Fruit fly (Drosophila melanogaster): ENCODE results near the gene CG4053.

CG4053 gene

dm6 chr3R:17117607-17118327, 14.2 kb downstream of the CG4053 start (continued):
- TF ChIP-seq kah (GFP tag; optimal IDR thresholded peaks at IDR 0.05) = no peak
- TF ChIP-seq CG12769 (tag; optimal IDR thresholded peaks at IDR 0.05) = peak; percentile 7
- TF ChIP-seq Blimp-1 (GFP tag; optimal IDR thresholded peaks at IDR 0.05) = peak; percentile 39
- no peak for TF ChIP-seq Camta (GFP tag; optimal IDR thresholded peaks at IDR 0.05)
- no peak for TF ChIP-seq wor (GFP tag; IDR thresholded peaks at IDR 0.05)
- peak; percentile 31 for TF ChIP-seq CG7556 (GFP tag; optimal IDR thresholded peaks at IDR 0.05)
- 0 out of 2 replicates have a peak, but pooled peaks have one; percentile 34 for TF ChIP-seq ara (GFP tag; IDR thresholded peaks at IDR 0.05)
- TF ChIP-seq CkIIα-i1 (GFP tag; IDR thresholded peaks at IDR 0.05) = no peak
- TF ChIP-seq CG17359 (tag; optimal IDR thresholded peaks at IDR 0.05) = no peak
- TF ChIP-seq Scr (GFP tag; IDR thresholded peaks at IDR 0.05; ENCODE audit: partially characterized antibody) = no peak
- TF ChIP-seq Dfd (GFP tag; optimal IDR thresholded peaks at IDR 0.05) = no peak
- no peak for TF ChIP-seq aop (GFP tag; IDR thresholded peaks at IDR 0.05)
- TF ChIP-seq lola (GFP tag; optimal IDR thresholded peaks at IDR 0.05) = peak in 1 of 3 experiments; percentile 60
- TF ChIP-seq org-1 (GFP tag; optimal IDR thresholded peaks at IDR 0.05) = no peak
- no peak for TF ChIP-seq esg (GFP tag; conservative IDR thresholded peaks at IDR 0.05)
- TF ChIP-seq da (GFP tag; optimal IDR thresholded peaks at IDR 0.05) = no peak
- no peak for TF ChIP-seq CG10366 (GFP tag; IDR thresholded peaks at IDR 0.05)
- TF ChIP-seq Mes4 (GFP tag; optimal IDR thresholded peaks at IDR 0.05) = no peak
- TF ChIP-seq CG6683 (GFP tag; optimal IDR thresholded peaks at IDR 0.05) = no peak
- TF ChIP-seq CG18619 (GFP tag; optimal IDR thresholded peaks at IDR 0.05) = no peak
- TF ChIP-seq CG11085 (GFP tag; IDR thresholded peaks at IDR 0.05) = no peak
- TF ChIP-seq D (optimal IDR thresholded peaks at IDR 0.05) = no peak
- TF ChIP-seq D (GFP tag; optimal IDR thresholded peaks at IDR 0.05) = peak; percentile 30
- TF ChIP-seq MBD-R2 (GFP tag; IDR thresholded peaks at IDR 0.05) = no peak
- no peak for TF ChIP-seq tna (GFP tag; IDR thresholded peaks at IDR 0.05; ENCODE audit: partially characterized antibody)
- TF ChIP-seq CG43689 (GFP tag; IDR thresholded peaks at IDR 0.05) = no peak
- TF ChIP-seq Lim3 (GFP tag; IDR thresholded peaks at IDR 0.05) = no peak
- TF ChIP-seq Fer2 (tag; optimal IDR thresholded peaks at IDR 0.05) = no peak
- no peak for TF ChIP-seq CHES-1-like (GFP tag; optimal IDR thresholded peaks at IDR 0.05)
- TF ChIP-seq ftz-f1 (GFP tag; optimal IDR thresholded peaks at IDR 0.05) = no peak
- no peak for TF ChIP-seq cg (GFP tag; optimal IDR thresholded peaks at IDR 0.05)
- no peak for TF ChIP-seq CG17568 (GFP tag; optimal IDR thresholded peaks at IDR 0.05)
- no peak for TF ChIP-seq CG12155 (GFP tag; optimal IDR thresholded peaks at IDR 0.05)
- no peak for TF ChIP-seq CG31365 (tag; optimal IDR thresholded peaks at IDR 0.05)
- TF ChIP-seq CG3847 (GFP tag; IDR thresholded peaks at IDR 0.05) = no peak
- TF ChIP-seq Ravus (GFP tag; IDR thresholded peaks at IDR 0.05) = no peak
- no peak for TF ChIP-seq Awh (GFP tag; IDR thresholded peaks at IDR 0.05)
- no peak for TF ChIP-seq CG30431 (GFP tag; optimal IDR thresholded peaks at IDR 0.05)
- peak; percentile 68 for TF ChIP-seq CG2712 (tag; optimal IDR thresholded peaks at IDR 0.05)
- no peak for TF ChIP-seq Elba2 (GFP tag; optimal IDR thresholded peaks at IDR 0.05)
- TF ChIP-seq Adf1 (GFP tag; IDR thresholded peaks at IDR 0.05) = no peak
- TF ChIP-seq p53 (GFP tag; optimal IDR thresholded peaks at IDR 0.05) = no peak
- TF ChIP-seq CG13775 (GFP tag; optimal IDR thresholded peaks at IDR 0.05) = no peak
- no peak for TF ChIP-seq Neu2 (GFP tag; optimal IDR thresholded peaks at IDR 0.05; ENCODE audit: borderline replicate concordance)
- peak; percentile 4 for TF ChIP-seq CG2120 (GFP tag; optimal IDR thresholded peaks at IDR 0.05)
- no peak for TF ChIP-seq vfl (GFP tag; optimal IDR thresholded peaks at IDR 0.05)
- peak; percentile 26 for TF ChIP-seq CoRest (tag; optimal IDR thresholded peaks at IDR 0.05)
- TF ChIP-seq MTF-1 (GFP tag; optimal IDR thresholded peaks at IDR 0.05; ENCODE audit: borderline replicate concordance) = no peak
- no peak for TF ChIP-seq YL-1 (GFP tag; optimal IDR thresholded peaks at IDR 0.05)
- TF ChIP-seq CG3726 (GFP tag; IDR thresholded peaks at IDR 0.05) = 0 out of 3 replicates have a peak, but pooled peaks have one; percentile 5
- TF ChIP-seq slbo (GFP tag; IDR thresholded peaks at IDR 0.05) = no peak

Measured in whole organism, embryonic.